Worm (Caenorhabditis elegans): ENCODE results near the gene rab-14.

- TF ChIP-seq ttx-3 (tag; optimal IDR thresholded peaks at IDR 0.05) (no peak), ama-1 (optimal IDR thresholded peaks at IDR 0.05) (no peak), nhr-232 (tag; optimal IDR thresholded peaks at IDR 0.05) (no peak), sdc-2 (tag; optimal IDR thresholded peaks at IDR 0.05) (peak; percentile 60), sox-2 (GFP tag; IDR thresholded peaks at IDR 0.05) (no peak), pha-4 (tag; optimal IDR thresholded peaks at IDR 0.05) (no peak), fkh-10 (GFP tag; optimal IDR thresholded peaks at IDR 0.05) (no peak), gmeb-2 (tag; optimal IDR thresholded peaks at IDR 0.05) (no peak), ets-4 (tag; optimal IDR thresholded peaks at IDR 0.05) (peak; percentile 7), C08G9.2 (tag; optimal IDR thresholded peaks at IDR 0.05) (peak; percentile 24), dmd-4 (tag; optimal IDR thresholded peaks at IDR 0.05; ENCODE audit: borderline replicate concordance) (no peak), nhr-11 (tag; optimal IDR thresholded peaks at IDR 0.05) (no peak)
Observed at ce11 chrX:15567986-15568940, 38.2 kb downstream of the rab-14 start, which contains the start of gene dyn-1.
